Worm (Caenorhabditis elegans): ENCODE measurements around the gene T26C12.3.

The T26C12.3 gene

ce11 chrIV:3298300-3298699 lies 25.1 kb upstream of the T26C12.3 start, which contains the start of gene W08E12.6:
Gene W08E12.6 (plus strand): TSS chrIV:3298600.
- no peak for TF ChIP-seq unc-42 (tag; optimal IDR thresholded peaks at IDR 0.05)
- no peak for TF ChIP-seq ceh-48 (tag; optimal IDR thresholded peaks at IDR 0.05)
- TF ChIP-seq hlh-6 (tag; optimal IDR thresholded peaks at IDR 0.05): no peak
- no peak for TF ChIP-seq C08G9.2 (tag; optimal IDR thresholded peaks at IDR 0.05)
- TF ChIP-seq fax-1 (tag; optimal IDR thresholded peaks at IDR 0.05): no peak
- TF ChIP-seq npax-4 (tag; optimal IDR thresholded peaks at IDR 0.05): no peak
- TF ChIP-seq tbx-2 (tag; optimal IDR thresholded peaks at IDR 0.05): no peak
- no peak for TF ChIP-seq hlh-8 (tag; optimal IDR thresholded peaks at IDR 0.05)

ce11 chrIV:3296578-3297549 lies 23.7 kb upstream of the T26C12.3 start:
- no peak for TF ChIP-seq hlh-30 (tag; optimal IDR thresholded peaks at IDR 0.05; ENCODE audit: insufficient read depth)
- TF ChIP-seq pat-9 (tag; optimal IDR thresholded peaks at IDR 0.05): no peak
- TF ChIP-seq elt-4 (tag; optimal IDR thresholded peaks at IDR 0.05): no peak
- TF ChIP-seq hlh-15 (tag; optimal IDR thresholded peaks at IDR 0.05): no peak
- no peak for TF ChIP-seq fkh-10 (GFP tag; optimal IDR thresholded peaks at IDR 0.05)
- TF ChIP-seq ref-2 (tag; optimal IDR thresholded peaks at IDR 0.05): no peak
- TF ChIP-seq pag-3 (tag; optimal IDR thresholded peaks at IDR 0.05; ENCODE audit: borderline replicate concordance): no peak
- TF ChIP-seq pax-1 (tag; optimal IDR thresholded peaks at IDR 0.05): no peak
- TF ChIP-seq ceh-24 (tag; optimal IDR thresholded peaks at IDR 0.05): no peak
- TF ChIP-seq T23F11.4 (GFP tag; optimal IDR thresholded peaks at IDR 0.05): no peak
- no peak for TF ChIP-seq ceh-19 (GFP tag; optimal IDR thresholded peaks at IDR 0.05)
- no peak for TF ChIP-seq nhr-232 (tag; optimal IDR thresholded peaks at IDR 0.05)
- TF ChIP-seq ceh-34 (tag; optimal IDR thresholded peaks at IDR 0.05): no peak
- TF ChIP-seq Y22D7AL.16 (tag; optimal IDR thresholded peaks at IDR 0.05): no peak
- TF ChIP-seq C08G9.2 (tag; optimal IDR thresholded peaks at IDR 0.05): no peak
- no peak for TF ChIP-seq fkh-6 (tag; optimal IDR thresholded peaks at IDR 0.05)
- no peak for TF ChIP-seq rnt-1 (tag; optimal IDR thresholded peaks at IDR 0.05)
- TF ChIP-seq ets-4 (tag; optimal IDR thresholded peaks at IDR 0.05): no peak
- TF ChIP-seq unc-3 (GFP tag; conservative IDR thresholded peaks at IDR 0.05): no peak
- TF ChIP-seq unc-3 (tag; optimal IDR thresholded peaks at IDR 0.05): no peak
- no peak for TF ChIP-seq tbx-7 (tag; optimal IDR thresholded peaks at IDR 0.05)

ce11 chrIV:3294553-3295185 lies 21.5 kb upstream of the T26C12.3 start, which contains the start of gene W08E12.7:
Gene W08E12.7 (plus strand): TSS chrIV:3295135.
- TF ChIP-seq ceh-31 (tag; optimal IDR thresholded peaks at IDR 0.05): peak; percentile 94
- peak; percentile 65 for TF ChIP-seq C08G9.2 (tag; optimal IDR thresholded peaks at IDR 0.05)
- peak; percentile 49 for TF ChIP-seq sox-2 (GFP tag; IDR thresholded peaks at IDR 0.05)
- peak; percentile 72 for TF ChIP-seq unc-42 (tag; optimal IDR thresholded peaks at IDR 0.05)
- peak; percentile 69 for TF ChIP-seq dmd-4 (tag; optimal IDR thresholded peaks at IDR 0.05; ENCODE audit: borderline replicate concordance)
- TF ChIP-seq C38D4.7 (GFP tag; optimal IDR thresholded peaks at IDR 0.05): peak; percentile 5
- TF ChIP-seq ama-1 (optimal IDR thresholded peaks at IDR 0.05): no peak
- TF ChIP-seq ceh-34 (tag; optimal IDR thresholded peaks at IDR 0.05): peak; percentile 91
- no peak for TF ChIP-seq ceh-9 (tag; optimal IDR thresholded peaks at IDR 0.05)
- TF ChIP-seq ceh-19 (GFP tag; optimal IDR thresholded peaks at IDR 0.05): peak; percentile 15
- TF ChIP-seq pat-9 (tag; optimal IDR thresholded peaks at IDR 0.05): peak; percentile 35
- peak; percentile 17 for TF ChIP-seq T23F11.4 (GFP tag; optimal IDR thresholded peaks at IDR 0.05)
- peak; percentile 70 for TF ChIP-seq unc-86 (tag; optimal IDR thresholded peaks at IDR 0.05)
- peak; percentile 25 for TF ChIP-seq che-1 (tag; optimal IDR thresholded peaks at IDR 0.05)
- no peak for TF ChIP-seq pha-4 (tag; optimal IDR thresholded peaks at IDR 0.05)
- 0 out of 2 replicates have a peak, but pooled peaks have one; percentile 10 for TF ChIP-seq ceh-45 (GFP tag; IDR thresholded peaks at IDR 0.05)
- TF ChIP-seq pros-1 (tag; optimal IDR thresholded peaks at IDR 0.05): peak; percentile 36
- peak; percentile 33 for TF ChIP-seq tbx-7 (tag; optimal IDR thresholded peaks at IDR 0.05)
- peak; percentile 3 for TF ChIP-seq K02D7.2 (tag; optimal IDR thresholded peaks at IDR 0.05)
- peak; percentile 17 for TF ChIP-seq lin-11 (tag; optimal IDR thresholded peaks at IDR 0.05)
- peak; percentile 34 for TF ChIP-seq pax-1 (tag; optimal IDR thresholded peaks at IDR 0.05)
- peak; percentile 49 for TF ChIP-seq unc-3 (GFP tag; conservative IDR thresholded peaks at IDR 0.05)
- TF ChIP-seq unc-3 (tag; optimal IDR thresholded peaks at IDR 0.05): peak; percentile 60
- TF ChIP-seq hlh-15 (tag; optimal IDR thresholded peaks at IDR 0.05): peak; percentile 41
- peak; percentile 22 for TF ChIP-seq ceh-48 (tag; optimal IDR thresholded peaks at IDR 0.05)
- TF ChIP-seq rnt-1 (tag; optimal IDR thresholded peaks at IDR 0.05): peak; percentile 86
- TF ChIP-seq ceh-2 (tag; optimal IDR thresholded peaks at IDR 0.05): peak; percentile 72
- peak; percentile 15 for TF ChIP-seq pha-2 (tag; optimal IDR thresholded peaks at IDR 0.05)
- peak; percentile 57 for TF ChIP-seq F13H6.1 (tag; optimal IDR thresholded peaks at IDR 0.05)
- peak; percentile 23 for TF ChIP-seq ceh-30 (tag; optimal IDR thresholded peaks at IDR 0.05)
- TF ChIP-seq fkh-10 (GFP tag; optimal IDR thresholded peaks at IDR 0.05): no peak
